Fruit fly (Drosophila melanogaster): Measurements from ENCODE around the gene Osi15.

- TF ChIP-seq Sry-δ (GFP tag; optimal IDR thresholded peaks at IDR 0.05) (no peak), CG17829 (tag; optimal IDR thresholded peaks at IDR 0.05) (no peak), CG14710 (tag; optimal IDR thresholded peaks at IDR 0.05) (no peak), Dll (GFP tag; IDR thresholded peaks at IDR 0.05; ENCODE audit: partially characterized antibody) (no peak), az2 (GFP tag; optimal IDR thresholded peaks at IDR 0.05) (no peak), CG1602 (GFP tag; optimal IDR thresholded peaks at IDR 0.05) (no peak), inv (GFP tag; IDR thresholded peaks at IDR 0.05; ENCODE audit: partially characterized antibody) (no peak), CG17186 (GFP tag; optimal IDR thresholded peaks at IDR 0.05) (no peak), abd-A (tag; optimal IDR thresholded peaks at IDR 0.05) (no peak), Bdp1 (GFP tag; optimal IDR thresholded peaks at IDR 0.05) (no peak), pan (optimal IDR thresholded peaks at IDR 0.05) (no peak), pan (GFP tag; optimal IDR thresholded peaks at IDR 0.05 in 1 of 2, IDR thresholded peaks at IDR 0.05 in 1 of 2) (no peak), usp (GFP tag; optimal IDR thresholded peaks at IDR 0.05) (no peak), CG15479 (GFP tag; optimal IDR thresholded peaks at IDR 0.05) (no peak), klu (GFP tag; IDR thresholded peaks at IDR 0.05) (no peak)
Observed at dm6 chr3R:6334906-6335433, 33.4 kb downstream of the Osi15 start, which contains the start of gene Osi19.
